Worm (Caenorhabditis elegans): ENCODE data around the gene F40G9.15.

F40G9.15 gene

ce11 chrIII:183072-183471, 892 bp downstream of the F40G9.15 start:
- TF ChIP-seq mep-1 (tag; optimal IDR thresholded peaks at IDR 0.05) (no peak), C34B4.2 (tag; optimal IDR thresholded peaks at IDR 0.05) (no peak), elt-2 (tag; optimal IDR thresholded peaks at IDR 0.05) (peak; percentile 39)

- no peak for TF ChIP-seq lin-35 (GFP tag; optimal IDR thresholded peaks at IDR 0.05)
- no peak for TF ChIP-seq efl-1 (optimal IDR thresholded peaks at IDR 0.05)
- TF ChIP-seq efl-1 (GFP tag; optimal IDR thresholded peaks at IDR 0.05 in 1 of 2): peak in 1 of 2 experiments; percentile 64
Measured at ce11 chrIII:184335-184734, 2.2 kb downstream of the F40G9.15 start.

- TF ChIP-seq C16A3.4 (tag; optimal IDR thresholded peaks at IDR 0.05): no peak
- no peak for TF ChIP-seq efl-1 (optimal IDR thresholded peaks at IDR 0.05)
- peak in 1 of 2 experiments; percentile 22 for TF ChIP-seq efl-1 (GFP tag; optimal IDR thresholded peaks at IDR 0.05 in 1 of 2)
Measured at ce11 chrIII:187829-188228, 5.6 kb downstream of the F40G9.15 start, which contains the start of gene mxl-2. Gene mxl-2, minus strand, starts transcription at chrIII:188131.

- TF ChIP-seq ceh-88 (GFP tag; IDR thresholded peaks at IDR 0.05) (no peak), hlh-17 (GFP tag; optimal IDR thresholded peaks at IDR 0.05; ENCODE audit: borderline replicate concordance) (no peak), nhr-71 (tag; optimal IDR thresholded peaks at IDR 0.05) (peak; percentile 38), pax-3 (tag; optimal IDR thresholded peaks at IDR 0.05) (no peak), grh-1 (GFP tag; IDR thresholded peaks at IDR 0.05) (no peak), irx-1 (tag; optimal IDR thresholded peaks at IDR 0.05) (peak; percentile 38), sptf-1 (tag; optimal IDR thresholded peaks at IDR 0.05) (no peak), nhr-85 (tag) (peak; percentile 75), blmp-1 (tag; optimal IDR thresholded peaks at IDR 0.05) (peak; percentile 12), dpl-1 (GFP tag; optimal IDR thresholded peaks at IDR 0.05) (peak in 2 of 3 experiments; percentile 24 to 50), C16A3.4 (tag; optimal IDR thresholded peaks at IDR 0.05) (peak; percentile 22), lsy-2 (tag; optimal IDR thresholded peaks at IDR 0.05) (peak; percentile 21 to 57), snu-23 (GFP tag; optimal IDR thresholded peaks at IDR 0.05) (peak; percentile 48), tbx-2 (tag; optimal IDR thresholded peaks at IDR 0.05) (peak; percentile 22), fkh-8 (tag; optimal IDR thresholded peaks at IDR 0.05) (no peak), xbp-1 (tag; optimal IDR thresholded peaks at IDR 0.05) (peak; percentile 7), nhr-47 (tag; optimal IDR thresholded peaks at IDR 0.05) (peak; percentile 39), C04F5.9 (tag; optimal IDR thresholded peaks at IDR 0.05) (no peak), efl-1 (optimal IDR thresholded peaks at IDR 0.05) (peak; percentile 12 to 39), efl-1 (GFP tag; optimal IDR thresholded peaks at IDR 0.05 in 1 of 2) (peak; percentile 20 to 34), lin-35 (GFP tag; optimal IDR thresholded peaks at IDR 0.05) (peak; percentile 17 to 61), swsn-7 (tag; optimal IDR thresholded peaks at IDR 0.05) (peak; percentile 3), skn-1 (tag; optimal IDR thresholded peaks at IDR 0.05) (peak; percentile 74)
Measured at ce11 chrIII:188426-188888, 6.3 kb downstream of the F40G9.15 start, which contains the start of gene ubc-20. Gene ubc-20, plus strand, starts transcription at chrIII:188838.

- no peak for TF ChIP-seq egl-13 (tag; optimal IDR thresholded peaks at IDR 0.05)
- TF ChIP-seq mef-2 (tag; optimal IDR thresholded peaks at IDR 0.05): no peak
- TF ChIP-seq lin-15B (tag; optimal IDR thresholded peaks at IDR 0.05): no peak
- no peak for TF ChIP-seq nhr-12 (tag; optimal IDR thresholded peaks at IDR 0.05)
- no peak for TF ChIP-seq nhr-85 (tag)
- no peak for TF ChIP-seq nhr-71 (tag; optimal IDR thresholded peaks at IDR 0.05)
- TF ChIP-seq sptf-1 (tag; optimal IDR thresholded peaks at IDR 0.05): no peak
- TF ChIP-seq pqm-1 (tag; optimal IDR thresholded peaks at IDR 0.05): no peak
Measured at ce11 chrIII:189280-189679, 7.1 kb downstream of the F40G9.15 start.

- no peak for TF ChIP-seq Y116A8C.19 (tag; optimal IDR thresholded peaks at IDR 0.05; ENCODE audit: borderline replicate concordance)
- no peak for TF ChIP-seq ceh-88 (GFP tag; IDR thresholded peaks at IDR 0.05)
- no peak for TF ChIP-seq nhr-90 (tag; optimal IDR thresholded peaks at IDR 0.05; ENCODE audit: poor library complexity)
- no peak for TF ChIP-seq ceh-82 (tag; optimal IDR thresholded peaks at IDR 0.05)
- no peak for TF ChIP-seq tlp-1 (tag; optimal IDR thresholded peaks at IDR 0.05)
- TF ChIP-seq ceh-8 (GFP tag; optimal IDR thresholded peaks at IDR 0.05): no peak
- no peak for TF ChIP-seq unc-86 (tag; optimal IDR thresholded peaks at IDR 0.05)
- TF ChIP-seq ceh-63 (GFP tag; optimal IDR thresholded peaks at IDR 0.05): no peak
- no peak for TF ChIP-seq elt-2 (tag; optimal IDR thresholded peaks at IDR 0.05)
- TF ChIP-seq isw-1 (GFP tag; IDR thresholded peaks at IDR 0.05): no peak
- TF ChIP-seq fos-1 (tag; optimal IDR thresholded peaks at IDR 0.05): no peak
- no peak for TF ChIP-seq C16A3.4 (tag; optimal IDR thresholded peaks at IDR 0.05)
- no peak for TF ChIP-seq efl-3 (GFP tag; optimal IDR thresholded peaks at IDR 0.05)
- TF ChIP-seq mep-1 (tag; optimal IDR thresholded peaks at IDR 0.05): no peak
- TF ChIP-seq C34B4.2 (tag; optimal IDR thresholded peaks at IDR 0.05): no peak
- no peak for TF ChIP-seq irx-1 (tag; optimal IDR thresholded peaks at IDR 0.05)
Measured at ce11 chrIII:190686-191085, 8.5 kb downstream of the F40G9.15 start, which contains the start of gene cox-17. Gene cox-17, plus strand, starts transcription at chrIII:190986.
